Fruit fly (Drosophila melanogaster): Measurements from ENCODE around the gene RhoGEF64C.

RhoGEF64C gene

DNA sequence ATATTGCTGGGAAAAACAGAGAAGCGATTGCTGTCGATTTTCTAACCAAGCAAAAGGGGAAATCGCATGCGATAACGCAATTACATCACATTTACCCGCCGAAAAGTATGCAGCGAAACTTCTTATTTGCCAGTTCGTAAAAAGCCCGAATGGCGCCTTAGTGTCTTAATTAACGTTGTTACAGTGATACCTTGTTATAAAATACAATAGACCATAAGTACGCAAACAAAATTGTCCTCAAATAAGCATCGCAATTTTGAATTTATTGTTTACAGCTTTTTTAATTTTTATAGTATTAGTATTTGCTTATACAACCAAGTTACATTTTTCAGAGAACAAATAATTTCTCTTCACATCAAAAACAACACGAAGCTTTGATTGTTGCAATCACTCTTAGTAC is 1.9 kb upstream of the RhoGEF64C start (continued):
- TF ChIP-seq Pdp1 (GFP tag; optimal IDR thresholded peaks at IDR 0.05) (peak in 1 of 2 experiments; percentile 90), CG12942 (GFP tag; optimal IDR thresholded peaks at IDR 0.05) (no peak), tna (GFP tag; IDR thresholded peaks at IDR 0.05; ENCODE audit: partially characterized antibody) (no peak), Trl (optimal IDR thresholded peaks at IDR 0.05) (no peak), Trl (GFP tag; optimal IDR thresholded peaks at IDR 0.05) (no peak), CG17829 (tag; optimal IDR thresholded peaks at IDR 0.05) (peak; percentile 21), NfI (GFP tag; optimal IDR thresholded peaks at IDR 0.05) (peak; percentile 0), CG16815 (GFP tag; optimal IDR thresholded peaks at IDR 0.05) (no peak), CG14441 (GFP tag; IDR thresholded peaks at IDR 0.05) (0 out of 2 replicates have a peak, but pooled peaks have one; percentile 13), zen (tag; optimal IDR thresholded peaks at IDR 0.05) (peak; percentile 66), CTCF (GFP tag; optimal IDR thresholded peaks at IDR 0.05) (peak; percentile 93), crp (GFP tag; optimal IDR thresholded peaks at IDR 0.05) (no peak), CG14667 (GFP tag; IDR thresholded peaks at IDR 0.05) (peak; percentile 29; the same call in 1 of the 2 replicates), CG6175 (GFP tag; IDR thresholded peaks at IDR 0.05) (0 out of 3 replicates have a peak, but pooled peaks have one; percentile 8), CG10147 (GFP tag; optimal IDR thresholded peaks at IDR 0.05) (no peak), Sox102F (GFP tag; optimal IDR thresholded peaks at IDR 0.05) (peak; percentile 46), PHDP (tag; optimal IDR thresholded peaks at IDR 0.05) (peak; percentile 42), CG4404 (GFP tag; IDR thresholded peaks at IDR 0.05) (no peak), CG7839 (tag; optimal IDR thresholded peaks at IDR 0.05) (peak; percentile 44), Xbp1 (GFP tag; optimal IDR thresholded peaks at IDR 0.05) (peak; percentile 38), stwl (tag; optimal IDR thresholded peaks at IDR 0.05) (peak; percentile 52), CG17359 (tag; optimal IDR thresholded peaks at IDR 0.05) (peak; percentile 15), Antp (GFP tag; optimal IDR thresholded peaks at IDR 0.05) (no peak), Drgx (GFP tag; IDR thresholded peaks at IDR 0.05) (peak; percentile 58), dmrt99B (tag; optimal IDR thresholded peaks at IDR 0.05) (peak; percentile 29), NK7.1 (GFP tag; optimal IDR thresholded peaks at IDR 0.05) (no peak), ase (GFP tag; IDR thresholded peaks at IDR 0.05) (0 out of 3 replicates have a peak, but pooled peaks have one; percentile 31), CG7963 (GFP tag; IDR thresholded peaks at IDR 0.05; ENCODE audit: partially characterized antibody) (no peak), bcd (GFP tag; optimal IDR thresholded peaks at IDR 0.05) (no peak), Camta (GFP tag; optimal IDR thresholded peaks at IDR 0.05) (peak; percentile 24), ken (GFP tag; IDR thresholded peaks at IDR 0.05) (no peak), Med (GFP tag) (peak; percentile 87), prd (optimal IDR thresholded peaks at IDR 0.05) (no peak), prd (GFP tag; IDR thresholded peaks at IDR 0.05) (peak; percentile 42; the same call in 1 of the 3 replicates), CG12391 (tag; optimal IDR thresholded peaks at IDR 0.05) (peak; percentile 32), CG6765 (GFP tag; optimal IDR thresholded peaks at IDR 0.05) (no peak), E2f1 (GFP tag; IDR thresholded peaks at IDR 0.05) (0 out of 2 replicates have a peak, but pooled peaks have one; percentile 52), CG11696 (GFP tag; IDR thresholded peaks at IDR 0.05) (0 out of 2 replicates have a peak, but pooled peaks have one; percentile 11), NFAT (GFP tag; IDR thresholded peaks at IDR 0.05) (peak; percentile 57; the same call in 1 of the 2 replicates), sob (GFP tag; IDR thresholded peaks at IDR 0.05) (peak; percentile 52; the same call in 1 of the 2 replicates), vvl (GFP tag; IDR thresholded peaks at IDR 0.05) (peak; percentile 71), CG1603 (tag; optimal IDR thresholded peaks at IDR 0.05) (peak; percentile 37), dpn (GFP tag; optimal IDR thresholded peaks at IDR 0.05) (peak in 1 of 2 experiments; percentile 41), CG6272 (GFP tag; IDR thresholded peaks at IDR 0.05) (no peak), dysf (GFP tag; IDR thresholded peaks at IDR 0.05) (peak; percentile 55), CG10366 (GFP tag; IDR thresholded peaks at IDR 0.05) (peak; percentile 61), Asciz (GFP tag; optimal IDR thresholded peaks at IDR 0.05) (peak; percentile 8), Oli (tag; optimal IDR thresholded peaks at IDR 0.05) (peak; percentile 22), CG5245 (GFP tag; optimal IDR thresholded peaks at IDR 0.05) (no peak), Dad (GFP tag; optimal IDR thresholded peaks at IDR 0.05) (no peak), CG11695 (GFP tag; IDR thresholded peaks at IDR 0.05) (0 out of 3 replicates have a peak, but pooled peaks have one; percentile 28)
